Fruit fly (Drosophila melanogaster) whole organism, embryonic: ENCODE data around the gene CG2187.

Experiments used
- Ada2b ChIP-seq: fragments of 200-800 bp; sonication (Bioruptor generic); IDR thresholded peaks from 2 replicates; pipeline ENCODE4 v1.3.6; 2022; ENCODE audit warnings: missing biosample characterization, missing genetic modification characterization
- BEAF-32 ChIP-seq: fragments of 200-800 bp; sonication (Bioruptor generic); optimal IDR thresholded peaks from 3 replicates; lab custom pipeline; 2017; ENCODE audit warnings: missing biosample characterization, missing genetic modification characterization, mild to moderate bottlenecking, moderate library complexity, missing genetic modification reagents
- CG11504 ChIP-seq: fragments of 200-800 bp; sonication (Bioruptor generic); optimal IDR thresholded peaks from 3 replicates; lab custom pipeline; 2019; ENCODE audit warnings: missing biosample characterization, mild to moderate bottlenecking, missing genetic modification characterization, moderate library complexity
- CG1603 ChIP-seq: fragments of 200-800 bp; sonication (Bioruptor generic); optimal IDR thresholded peaks from 2 replicates; lab custom pipeline; 2019; ENCODE audit warnings: missing biosample characterization, mild to moderate bottlenecking, missing genetic modification characterization, moderate library complexity
- CG16813 ChIP-seq: fragments of 200-800 bp; sonication (Bioruptor generic); IDR thresholded peaks from 3 replicates; pipeline ENCODE4 v1.3.6; 2022; ENCODE audit warnings: missing biosample characterization, missing genetic modification characterization; ENCODE audit not compliant: partially characterized antibody
- CG17829 ChIP-seq: fragments of 200-800 bp; optimal IDR thresholded peaks from 2 replicates; lab custom pipeline; 2019; ENCODE audit warnings: missing biosample characterization, mild to moderate bottlenecking, missing genetic modification characterization, moderate library complexity
- CG2875 ChIP-seq: fragments of 200-800 bp; sonication (Bioruptor generic); optimal IDR thresholded peaks from 2 replicates; lab custom pipeline; 2017; ENCODE audit warnings: missing biosample characterization, mild to moderate bottlenecking, missing genetic modification characterization, missing genetic modification reagents
- CG30431 ChIP-seq: fragments of 200-800 bp; sonication (Bioruptor generic); optimal IDR thresholded peaks from 2 replicates; lab custom pipeline; 2017; ENCODE audit warnings: missing biosample characterization, missing genetic modification characterization
- CG6272 ChIP-seq: fragments of 200-800 bp; sonication (Bioruptor generic); IDR thresholded peaks from 2 replicates; pipeline ENCODE4 v1.3.6; 2022; ENCODE audit warnings: missing biosample characterization, missing genetic modification characterization
- CG6689 ChIP-seq: fragments of 200-800 bp; sonication (Bioruptor generic); IDR thresholded peaks from 2 replicates; pipeline ENCODE4 v1.3.6; 2022; ENCODE audit warnings: missing biosample characterization, missing genetic modification characterization
- CG9797 ChIP-seq: fragments of 200-800 bp; sonication (Bioruptor generic); optimal IDR thresholded peaks from 3 replicates; lab custom pipeline; 2018; ENCODE audit warnings: missing biosample characterization, mild to moderate bottlenecking, missing genetic modification characterization
- CG9876 ChIP-seq: fragments of 200-800 bp; sonication (Bioruptor generic); optimal IDR thresholded peaks from 2 replicates; lab custom pipeline; 2016; ENCODE audit warnings: missing biosample characterization, missing genetic modification characterization
- D19A ChIP-seq: fragments of 200-800 bp; optimal IDR thresholded peaks from 3 replicates; lab custom pipeline; 2019; ENCODE audit warnings: missing biosample characterization, mild to moderate bottlenecking, missing genetic modification characterization, moderate library complexity
- D19B ChIP-seq: fragments of 200-800 bp; sonication (Bioruptor generic); optimal IDR thresholded peaks from 2 replicates; lab custom pipeline; 2017; ENCODE audit warnings: missing biosample characterization, mild to moderate bottlenecking, missing genetic modification characterization
- Gug ChIP-seq: fragments of 200-800 bp; sonication (Bioruptor generic); IDR thresholded peaks from 4 replicates; pipeline ENCODE4 v1.3.6; 2022; ENCODE audit warnings: missing biosample characterization, missing genetic modification characterization
- HHEX ChIP-seq: fragments of 200-800 bp; sonication (Bioruptor generic); optimal IDR thresholded peaks from 3 replicates; lab custom pipeline; 2017; ENCODE audit warnings: missing biosample characterization, mild to moderate bottlenecking, missing genetic modification characterization, missing genetic modification reagents
- HLH4C ChIP-seq: fragments of 200-800 bp; sonication (Bioruptor generic); IDR thresholded peaks from 3 replicates; pipeline ENCODE4 v1.3.6; 2022; ENCODE audit warnings: missing biosample characterization, missing genetic modification characterization; ENCODE audit not compliant: partially characterized antibody
- Hmx ChIP-seq: fragments of 200-800 bp; sonication (Bioruptor generic); optimal IDR thresholded peaks from 2 replicates; lab custom pipeline; 2016; ENCODE audit warnings: missing biosample characterization, missing genetic modification characterization
- MESR4 ChIP-seq: fragments of 200-800 bp; sonication (Bioruptor generic); optimal IDR thresholded peaks from 2 replicates; lab custom pipeline; 2018; ENCODE audit warnings: missing biosample characterization, mild to moderate bottlenecking, missing genetic modification characterization, moderate library complexity
- Med ChIP-seq: fragments of 200-800 bp; sonication (Bioruptor generic); peaks from one replicate; lab custom pipeline; 2016; ENCODE audit warnings: missing biosample characterization, missing genetic modification characterization, mild to moderate bottlenecking, inconsistent platforms, moderate library complexity
- Nf-YB ChIP-seq: fragments of 200-800 bp; sonication (Bioruptor generic); optimal IDR thresholded peaks from 3 replicates; lab custom pipeline; 2019; ENCODE audit warnings: missing biosample characterization, mild to moderate bottlenecking, missing genetic modification characterization, moderate library complexity
- Oli ChIP-seq: fragments of 200-800 bp; sonication (Bioruptor generic); optimal IDR thresholded peaks from 2 replicates; lab custom pipeline; 2018; ENCODE audit warnings: missing biosample characterization, mild to moderate bottlenecking, missing genetic modification characterization, moderate library complexity
- Rfx ChIP-seq: fragments of 200-800 bp; sonication (Bioruptor generic); IDR thresholded peaks from 2 replicates; pipeline ENCODE4 v1.3.6; 2022; ENCODE audit warnings: missing biosample characterization, missing genetic modification characterization
- Sox102F ChIP-seq: fragments of 200-800 bp; sonication (Bioruptor generic); optimal IDR thresholded peaks from 2 replicates; lab custom pipeline; 2018; ENCODE audit warnings: missing biosample characterization, mild to moderate bottlenecking, missing genetic modification characterization, moderate library complexity
- Sry-β ChIP-seq: fragments of 200-800 bp; sonication (Bioruptor generic); optimal IDR thresholded peaks from 2 replicates; lab custom pipeline; 2018; ENCODE audit warnings: missing biosample characterization, mild to moderate bottlenecking, missing genetic modification characterization, moderate library complexity
- YL-1 ChIP-seq: fragments of 200-800 bp; sonication (Bioruptor generic); optimal IDR thresholded peaks from 3 replicates; lab custom pipeline; 2017; ENCODE audit warnings: missing biosample characterization, mild to moderate bottlenecking, missing genetic modification characterization
- ase ChIP-seq: fragments of 200-800 bp; sonication (Bioruptor generic); IDR thresholded peaks from 3 replicates; pipeline ENCODE4 v1.3.6; 2022; ENCODE audit warnings: missing biosample characterization, missing genetic modification characterization
- ato ChIP-seq: fragments of 200-800 bp; sonication (Bioruptor generic); IDR thresholded peaks from 2 replicates; pipeline ENCODE4 v1.3.6; 2022; ENCODE audit warnings: missing biosample characterization, missing genetic modification characterization; ENCODE audit not compliant: partially characterized antibody
- br ChIP-seq: fragments of >200 bp; optimal IDR thresholded peaks from 2 replicates; lab custom pipeline; 2017
- bsh ChIP-seq, 2 experiments: fragments of 200-800 bp; sonication (Bioruptor generic); optimal IDR thresholded peaks; 2 replicates each; lab custom pipeline; 2017 to 2018; ENCODE audit warnings: mild to moderate bottlenecking in 2 of 2, missing biosample characterization in 2 of 2, missing genetic modification characterization in 2 of 2, moderate library complexity in 1 of 2
- cg ChIP-seq: fragments of 200-800 bp; sonication (Bioruptor generic); optimal IDR thresholded peaks from 3 replicates; lab custom pipeline; 2019; ENCODE audit warnings: missing biosample characterization, mild to moderate bottlenecking, missing genetic modification characterization, moderate library complexity
- chif ChIP-seq, 2 experiments: fragments of 200-800 bp; sonication (Bioruptor generic); optimal IDR thresholded peaks; 3 replicates each; lab custom pipeline; 2016; ENCODE audit warnings: missing biosample characterization in 2 of 2, missing genetic modification characterization in 2 of 2
- chn ChIP-seq: fragments of 200-800 bp; sonication (Bioruptor generic); optimal IDR thresholded peaks from 2 replicates; lab custom pipeline; 2016; ENCODE audit warnings: missing biosample characterization, missing genetic modification characterization
- dmrt99B ChIP-seq: fragments of 200-800 bp; sonication (Bioruptor generic); optimal IDR thresholded peaks from 2 replicates; lab custom pipeline; 2018; ENCODE audit warnings: missing biosample characterization, mild to moderate bottlenecking, missing genetic modification characterization, moderate library complexity
- gem ChIP-seq: fragments of 200-800 bp; sonication (Bioruptor generic); optimal IDR thresholded peaks from 2 replicates; lab custom pipeline; 2019; ENCODE audit warnings: missing biosample characterization, mild to moderate bottlenecking, missing genetic modification characterization, moderate library complexity
- kay ChIP-seq: fragments of 200-800 bp; sonication (Bioruptor generic); optimal IDR thresholded peaks from 2 replicates; lab custom pipeline; 2016; ENCODE audit warnings: missing biosample characterization, missing genetic modification characterization
- ken ChIP-seq: fragments of 200-800 bp; sonication (Bioruptor generic); IDR thresholded peaks from 3 replicates; pipeline ENCODE4 v1.3.6; 2022; ENCODE audit warnings: missing biosample characterization, missing genetic modification characterization
- lmd ChIP-seq: fragments of 200-800 bp; sonication (Bioruptor generic); IDR thresholded peaks from 2 replicates; pipeline ENCODE4 v1.3.6; 2022; ENCODE audit warnings: missing biosample characterization, missing genetic modification characterization
- nau ChIP-seq: fragments of 200-800 bp; sonication (Bioruptor generic); optimal IDR thresholded peaks from 3 replicates; lab custom pipeline; 2017; ENCODE audit warnings: missing biosample characterization, mild to moderate bottlenecking, missing genetic modification characterization, missing genetic modification reagents
- nmo ChIP-seq: fragments of 200-800 bp; sonication (Bioruptor generic); optimal IDR thresholded peaks from 2 replicates; lab custom pipeline; 2018; ENCODE audit warnings: missing biosample characterization, mild to moderate bottlenecking, missing genetic modification characterization, moderate library complexity
- p53 ChIP-seq: fragments of 200-800 bp; sonication (Bioruptor generic); optimal IDR thresholded peaks from 2 replicates; lab custom pipeline; 2016; ENCODE audit warnings: missing biosample characterization, missing genetic modification characterization
- pzg ChIP-seq: fragments of 200-800 bp; sonication (Bioruptor generic); optimal IDR thresholded peaks from 3 replicates; lab custom pipeline; 2018; ENCODE audit warnings: missing biosample characterization, mild to moderate bottlenecking, missing genetic modification characterization, moderate library complexity
- sc ChIP-seq, 3 experiments: fragments of >200 bp in 2 of 3; fragments of 200-800 bp in 1 of 3; sonication (Bioruptor generic) in 1 of 3; optimal IDR thresholded peaks; 2 replicates in 2 of 3; 3 replicates in 1 of 3; lab custom pipeline; 2017; ENCODE audit warnings: mild to moderate bottlenecking in 1 of 3, missing biosample characterization in 1 of 3, missing genetic modification characterization in 1 of 3, missing genetic modification reagents in 1 of 3
- sens ChIP-seq: fragments of 200-800 bp; sonication (Bioruptor generic); peaks from one replicate; lab custom pipeline; 2016; ENCODE audit warnings: missing biosample characterization, missing genetic modification characterization
- seq ChIP-seq: fragments of 200-800 bp; sonication (Bioruptor generic); IDR thresholded peaks from 2 replicates; pipeline ENCODE4 v1.3.6; 2022; ENCODE audit warnings: missing biosample characterization, missing genetic modification characterization
- sr ChIP-seq: fragments of 200-800 bp; sonication (Bioruptor generic); IDR thresholded peaks from 3 replicates; pipeline ENCODE4 v1.3.6; 2022; ENCODE audit warnings: missing biosample characterization, missing genetic modification characterization
- tgo ChIP-seq: fragments of 200-800 bp; sonication (Bioruptor generic); IDR thresholded peaks from 3 replicates; pipeline ENCODE4 v1.3.6; 2022; ENCODE audit warnings: missing biosample characterization, missing genetic modification characterization
- trem ChIP-seq: fragments of 200-800 bp; optimal IDR thresholded peaks from 3 replicates; lab custom pipeline; 2019; ENCODE audit warnings: missing biosample characterization, mild to moderate bottlenecking, missing genetic modification characterization, moderate library complexity
- trh ChIP-seq: fragments of 200-800 bp; sonication (Bioruptor generic); optimal IDR thresholded peaks from 2 replicates; lab custom pipeline; 2016; ENCODE audit warnings: missing biosample characterization, missing genetic modification characterization

Gene CG2187

dm6 chr3R:31709769-31710168, 48.7 kb downstream of the CG2187 start (continued):
- TF ChIP-seq lmd (GFP tag; lab: Robert Waterston, UW) = peak; percentile 39; the same call in 1 of the 2 replicates
- TF ChIP-seq CG1603 (tag; lab: Kevin White, UChicago) = peak; percentile 26
- TF ChIP-seq Ada2b (GFP tag; lab: Robert Waterston, UW) = 0 out of 2 replicates have a peak, but pooled peaks have one; percentile 23
- peak; percentile 12 for TF ChIP-seq Sox102F (GFP tag; lab: Kevin White, UChicago)
- no peak for TF ChIP-seq chn (GFP tag; lab: Kevin White, UChicago)
- TF ChIP-seq D19B (GFP tag; lab: Kevin White, UChicago) = peak; percentile 47
- TF ChIP-seq sr (GFP tag; lab: Robert Waterston, UW) = peak; percentile 69; the same call in 1 of the 3 replicates
- peak; percentile 24 for TF ChIP-seq CG11504 (tag; lab: Kevin White, UChicago)
- peak; percentile 10 for TF ChIP-seq gem
- peak; percentile 65 for TF ChIP-seq D19A (tag; lab: Kevin White, UChicago)
- peak; percentile 71 for TF ChIP-seq Med
- TF ChIP-seq Oli = peak; percentile 16
- peak in 1 of 2 experiments; percentile 24 for TF ChIP-seq bsh (GFP tag; optimal IDR thresholded peaks at IDR 0.05; lab: Kevin White, UChicago)

dm6 chr3R:31709142-31709541, 49.3 kb downstream of the CG2187 start:
- TF ChIP-seq CG2875 (GFP tag; lab: Kevin White, UChicago) (no peak), YL-1 (GFP tag; lab: Kevin White, UChicago) (no peak), sens (GFP tag; lab: Kevin White, UChicago) (peak; percentile 84), Gug (GFP tag; lab: Robert Waterston, UW) (0 out of 4 replicates have a peak, but pooled peaks have one; percentile 4), nau (no peak), MESR4 (GFP tag; lab: Kevin White, UChicago) (no peak), seq (GFP tag; lab: Robert Waterston, UW) (no peak), nmo (no peak), ase (GFP tag; lab: Robert Waterston, UW) (peak; percentile 34; the same call in 1 of the 3 replicates), CG30431 (GFP tag; lab: Kevin White, UChicago) (no peak), CG6689 (GFP tag; lab: Robert Waterston, UW) (peak; percentile 38), tgo (peak; percentile 48; the same call in 1 of the 3 replicates), chif (GFP tag; optimal IDR thresholded peaks at IDR 0.05; lab: Kevin White, UChicago) (no peak), CG6272 (GFP tag; lab: Robert Waterston, UW) (0 out of 2 replicates have a peak, but pooled peaks have one; percentile 14), p53 (GFP tag; lab: Kevin White, UChicago) (no peak), dmrt99B (tag; lab: Kevin White, UChicago) (peak; percentile 54), BEAF-32 (GFP tag; lab: Kevin White, UChicago) (no peak), trem (tag; lab: Kevin White, UChicago) (no peak), pzg (GFP tag; lab: Kevin White, UChicago) (no peak), CG9797 (no peak), br (lab: Kevin White, UChicago) (no peak), ato (GFP tag; lab: Robert Waterston, UW) (no peak), Rfx (GFP tag; lab: Robert Waterston, UW) (peak; percentile 53; the same call in 1 of the 2 replicates), Hmx (GFP tag; lab: Kevin White, UChicago) (no peak), HLH4C (GFP tag; lab: Robert Waterston, UW) (no peak), kay (no peak), trh (GFP tag; lab: Kevin White, UChicago) (no peak), cg (no peak), Sry-β (no peak), sc (optimal IDR thresholded peaks at IDR 0.05; lab: Kevin White, UChicago) (no peak), sc (GFP tag; optimal IDR thresholded peaks at IDR 0.05; lab: Kevin White, UChicago) (no peak), CG9876 (GFP tag; lab: Kevin White, UChicago) (no peak), ken (no peak), CG17829 (tag; lab: Kevin White, UChicago) (no peak), HHEX (peak; percentile 36), CG16813 (GFP tag; lab: Robert Waterston, UW) (no peak), Nf-YB (GFP tag; lab: Kevin White, UChicago) (no peak)
